In the genomic region with DNA sequence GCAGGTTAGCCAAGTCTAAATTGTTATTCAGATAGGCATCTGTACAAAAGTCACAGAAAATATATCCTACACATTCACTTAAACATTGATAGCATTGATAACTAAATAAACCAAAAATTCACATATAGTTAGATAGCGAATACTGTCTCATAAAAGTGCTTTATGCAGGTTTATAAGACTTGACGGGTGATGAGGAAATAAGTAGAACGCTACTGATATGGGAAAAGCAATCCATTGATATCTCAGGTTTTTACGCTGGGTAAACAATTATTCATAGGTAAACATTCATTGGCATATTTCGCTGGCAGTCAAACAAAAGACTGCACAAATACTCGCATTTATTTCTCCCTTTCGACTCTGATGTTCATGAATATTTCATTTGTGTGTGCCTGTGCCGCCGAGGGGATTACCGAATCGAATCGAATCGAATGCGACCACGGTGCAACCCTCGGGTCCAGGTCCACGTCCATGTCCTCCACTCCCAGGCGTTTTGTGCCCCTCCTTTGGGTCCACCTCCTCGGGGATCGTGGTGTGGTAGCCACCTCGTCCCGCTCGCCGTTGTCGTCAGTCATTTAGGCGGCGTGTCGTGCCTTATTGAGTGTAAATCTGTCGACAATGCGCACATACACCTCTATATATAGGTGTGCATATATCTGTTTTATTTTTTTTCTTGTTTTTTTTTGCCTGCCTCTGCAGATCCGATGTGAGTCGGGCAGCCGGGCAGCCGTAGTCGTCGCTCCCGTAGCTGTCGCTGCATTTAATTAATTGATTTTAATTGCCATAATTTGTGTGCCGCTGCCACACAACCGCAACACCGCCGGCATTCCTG, we compare ENCODE assay signal across 1 fruit fly cellular context.
TF ChIP-seq lines count a peak whose summit lies in the region.

No protein-coding gene starts in this region.

TF ChIP-seq in whole organism, embryonic, 481 proteins besides CTCF, POLR2A, EP300 and RAD21 (continued from another document):
- TF ChIP-seq org-1 (GFP tag; optimal IDR thresholded peaks at IDR 0.05; lab: Kevin White, UChicago) (no peak), cas (GFP tag; IDR thresholded peaks at IDR 0.05; lab: Robert Waterston, UW) (no peak), CG4424 (GFP tag; optimal IDR thresholded peaks at IDR 0.05; lab: Kevin White, UChicago) (peak; percentile 18), Meics (GFP tag; optimal IDR thresholded peaks at IDR 0.05; lab: Kevin White, UChicago) (peak; percentile 8), Side (GFP tag; optimal IDR thresholded peaks at IDR 0.05; lab: Kevin White, UChicago) (no peak), CG15514 (GFP tag; optimal IDR thresholded peaks at IDR 0.05; lab: Kevin White, UChicago) (no peak), CG31441 (GFP tag; IDR thresholded peaks at IDR 0.05; lab: Robert Waterston, UW) (no peak), crc (GFP tag; optimal IDR thresholded peaks at IDR 0.05; lab: Kevin White, UChicago) (no peak), BEAF-32 (GFP tag; optimal IDR thresholded peaks at IDR 0.05; lab: Kevin White, UChicago) (no peak), MESR4 (GFP tag; optimal IDR thresholded peaks at IDR 0.05; lab: Kevin White, UChicago) (no peak), CG6272 (GFP tag; IDR thresholded peaks at IDR 0.05; lab: Robert Waterston, UW) (no peak), CG33213 (GFP tag; optimal IDR thresholded peaks at IDR 0.05; lab: Kevin White, UChicago) (no peak), z (GFP tag; IDR thresholded peaks at IDR 0.05; lab: Robert Waterston, UW) (0 out of 3 replicates have a peak, but pooled peaks have one; percentile 48), Bgb (GFP tag; IDR thresholded peaks at IDR 0.05; lab: Robert Waterston, UW; ENCODE audit: partially characterized antibody) (no peak), nau (GFP tag; optimal IDR thresholded peaks at IDR 0.05; lab: Kevin White, UChicago) (no peak), nmo (GFP tag; optimal IDR thresholded peaks at IDR 0.05; lab: Kevin White, UChicago) (peak; percentile 10), trh (GFP tag; optimal IDR thresholded peaks at IDR 0.05; lab: Kevin White, UChicago) (no peak), slbo (GFP tag; IDR thresholded peaks at IDR 0.05; lab: Robert Waterston, UW) (no peak), Med (GFP tag; lab: Kevin White, UChicago) (no peak), CG8281 (tag; optimal IDR thresholded peaks at IDR 0.05; lab: Kevin White, UChicago) (no peak), CG11085 (GFP tag; IDR thresholded peaks at IDR 0.05; lab: Robert Waterston, UW) (no peak), fd102C (GFP tag; optimal IDR thresholded peaks at IDR 0.05; lab: Kevin White, UChicago) (no peak), HLH54F (GFP tag; optimal IDR thresholded peaks at IDR 0.05; lab: Kevin White, UChicago) (no peak), gsb-n (tag; optimal IDR thresholded peaks at IDR 0.05; lab: Kevin White, UChicago) (peak; percentile 11), Dref (GFP tag; IDR thresholded peaks at IDR 0.05; lab: Robert Waterston, UW) (no peak), wdn (GFP tag; IDR thresholded peaks at IDR 0.05; lab: Robert Waterston, UW) (no peak), CG32772 (GFP tag; IDR thresholded peaks at IDR 0.05; lab: Robert Waterston, UW) (peak; percentile 38; the same call in 1 of the 2 replicates), CG4328 (GFP tag; optimal IDR thresholded peaks at IDR 0.05; lab: Kevin White, UChicago) (no peak), wor (GFP tag; IDR thresholded peaks at IDR 0.05; lab: Robert Waterston, UW) (no peak), CG8924 (tag; optimal IDR thresholded peaks at IDR 0.05; lab: Kevin White, UChicago) (no peak), CG18011 (GFP tag; optimal IDR thresholded peaks at IDR 0.05; lab: Kevin White, UChicago) (no peak), CG10543 (GFP tag; optimal IDR thresholded peaks at IDR 0.05; lab: Kevin White, UChicago) (no peak), fru (optimal IDR thresholded peaks at IDR 0.05; lab: Kevin White, UChicago) (no peak), h (optimal IDR thresholded peaks at IDR 0.05; lab: Kevin White, UChicago) (no peak), CG2120 (GFP tag; optimal IDR thresholded peaks at IDR 0.05; lab: Kevin White, UChicago) (no peak), CG32532 (GFP tag; IDR thresholded peaks at IDR 0.05; lab: Robert Waterston, UW) (no peak), lmd (GFP tag; IDR thresholded peaks at IDR 0.05; lab: Robert Waterston, UW) (0 out of 2 replicates have a peak, but pooled peaks have one; percentile 3), her (GFP tag; optimal IDR thresholded peaks at IDR 0.05; lab: Kevin White, UChicago) (no peak), CG2712 (tag; optimal IDR thresholded peaks at IDR 0.05; lab: Kevin White, UChicago) (peak; percentile 8), tll (GFP tag; optimal IDR thresholded peaks at IDR 0.05; lab: Kevin White, UChicago) (no peak), sd (tag; optimal IDR thresholded peaks at IDR 0.05; lab: Kevin White, UChicago) (no peak), H15 (GFP tag; IDR thresholded peaks at IDR 0.05; lab: Robert Waterston, UW) (no peak), CoRest (tag; optimal IDR thresholded peaks at IDR 0.05; lab: Kevin White, UChicago) (no peak), grn (GFP tag; optimal IDR thresholded peaks at IDR 0.05; lab: Kevin White, UChicago) (no peak), HLH4C (GFP tag; IDR thresholded peaks at IDR 0.05; lab: Robert Waterston, UW; ENCODE audit: partially characterized antibody) (no peak), Sry-δ (GFP tag; optimal IDR thresholded peaks at IDR 0.05; lab: Kevin White, UChicago) (no peak), chif (GFP tag; optimal IDR thresholded peaks at IDR 0.05; lab: Kevin White, UChicago) (no peak), CG9215 (GFP tag; IDR thresholded peaks at IDR 0.05; lab: Robert Waterston, UW) (no peak), sima (GFP tag; optimal IDR thresholded peaks at IDR 0.05; lab: Kevin White, UChicago) (no peak), CG11696 (GFP tag; IDR thresholded peaks at IDR 0.05; lab: Robert Waterston, UW) (no peak), CG1529 (GFP tag; optimal IDR thresholded peaks at IDR 0.05; lab: Kevin White, UChicago) (no peak)
